Fruit fly (Drosophila melanogaster): Measurements from ENCODE around the gene Msr-110.

The Msr-110 gene

dm6 chr3L:5577250-5578138 is at the start of gene Msr-110:
Msr-110 (minus strand) TSS chr3L:5577348.
- TF ChIP-seq CG9705 (GFP tag; optimal IDR thresholded peaks at IDR 0.05) (peak; percentile 85), brk (GFP tag; optimal IDR thresholded peaks at IDR 0.05) (peak; percentile 92), Jra (GFP tag; optimal IDR thresholded peaks at IDR 0.05) (peak; percentile 24), CG32264 (GFP tag; optimal IDR thresholded peaks at IDR 0.05) (peak; percentile 68), Hnf4 (GFP tag; optimal IDR thresholded peaks at IDR 0.05) (peak; percentile 80), dl (GFP tag; optimal IDR thresholded peaks at IDR 0.05; ENCODE audit: insufficient read depth in 1 of 2, partially characterized antibody in 2 of 2) (peak in 1 of 2 experiments; percentile 29), ey (GFP tag; optimal IDR thresholded peaks at IDR 0.05) (peak; percentile 83), HLH106 (tag; optimal IDR thresholded peaks at IDR 0.05) (peak; percentile 95), dmrt93B (GFP tag; optimal IDR thresholded peaks at IDR 0.05) (peak; percentile 80), CrebA (GFP tag; optimal IDR thresholded peaks at IDR 0.05; ENCODE audit: borderline replicate concordance) (peak; percentile 96), Hr83 (GFP tag; optimal IDR thresholded peaks at IDR 0.05; ENCODE audit: poor library complexity, severe bottlenecking) (peak; percentile 93), usp (GFP tag; optimal IDR thresholded peaks at IDR 0.05) (no peak), Dfd (GFP tag; optimal IDR thresholded peaks at IDR 0.05) (no peak), Rel (GFP tag; optimal IDR thresholded peaks at IDR 0.05) (peak; percentile 96), Rel (tag; optimal IDR thresholded peaks at IDR 0.05) (peak; percentile 79), dsf (GFP tag; optimal IDR thresholded peaks at IDR 0.05; ENCODE audit: borderline replicate concordance) (peak; percentile 3), woc (GFP tag; optimal IDR thresholded peaks at IDR 0.05) (peak; percentile 80), Abd-B (GFP tag; optimal IDR thresholded peaks at IDR 0.05) (no peak), psq (GFP tag; optimal IDR thresholded peaks at IDR 0.05) (peak; percentile 92), N (GFP tag; optimal IDR thresholded peaks at IDR 0.05) (no peak), tai (GFP tag; optimal IDR thresholded peaks at IDR 0.05) (no peak), Dif (GFP tag; optimal IDR thresholded peaks at IDR 0.05; ENCODE audit: partially characterized antibody) (peak; percentile 12), jim (GFP tag; optimal IDR thresholded peaks at IDR 0.05) (peak; percentile 97), fru (GFP tag; optimal IDR thresholded peaks at IDR 0.05) (peak; percentile 89), Myc (optimal IDR thresholded peaks at IDR 0.05) (no peak), lola (GFP tag; optimal IDR thresholded peaks at IDR 0.05) (no peak), Sp1 (GFP tag; optimal IDR thresholded peaks at IDR 0.05) (peak; percentile 98), Hr78 (GFP tag; optimal IDR thresholded peaks at IDR 0.05) (no peak), foxo (GFP tag; optimal IDR thresholded peaks at IDR 0.05) (peak; percentile 89 to 94), OdsH (GFP tag; optimal IDR thresholded peaks at IDR 0.05) (peak; percentile 92), sv (GFP tag; optimal IDR thresholded peaks at IDR 0.05) (peak; percentile 70), br (GFP tag; optimal IDR thresholded peaks at IDR 0.05) (peak; percentile 82), h (GFP tag; optimal IDR thresholded peaks at IDR 0.05) (peak; percentile 89), pan (optimal IDR thresholded peaks at IDR 0.05) (no peak), sage (GFP tag; optimal IDR thresholded peaks at IDR 0.05) (peak; percentile 70), rgr (GFP tag; optimal IDR thresholded peaks at IDR 0.05) (peak; percentile 92), Mio (GFP tag; optimal IDR thresholded peaks at IDR 0.05) (no peak), Vsx2 (GFP tag; optimal IDR thresholded peaks at IDR 0.05; ENCODE audit: partially characterized antibody) (peak; percentile 68), GATAd (GFP tag; optimal IDR thresholded peaks at IDR 0.05) (no peak)

- TF ChIP-seq tai (GFP tag; optimal IDR thresholded peaks at IDR 0.05) = no peak
- peak in 1 of 2 experiments; percentile 20 for TF ChIP-seq foxo (GFP tag; optimal IDR thresholded peaks at IDR 0.05)
- peak; percentile 26 for TF ChIP-seq h (GFP tag; optimal IDR thresholded peaks at IDR 0.05)
- no peak for TF ChIP-seq sage (GFP tag; optimal IDR thresholded peaks at IDR 0.05)
- no peak for TF ChIP-seq Vsx2 (GFP tag; optimal IDR thresholded peaks at IDR 0.05; ENCODE audit: partially characterized antibody)
- TF ChIP-seq lola (GFP tag; optimal IDR thresholded peaks at IDR 0.05) = no peak
- TF ChIP-seq dsf (GFP tag; optimal IDR thresholded peaks at IDR 0.05; ENCODE audit: borderline replicate concordance) = no peak
- no peak for TF ChIP-seq Dfd (GFP tag; optimal IDR thresholded peaks at IDR 0.05)
- TF ChIP-seq Hnf4 (GFP tag; optimal IDR thresholded peaks at IDR 0.05) = no peak
- TF ChIP-seq GATAd (GFP tag; optimal IDR thresholded peaks at IDR 0.05) = no peak
- no peak for TF ChIP-seq ey (GFP tag; optimal IDR thresholded peaks at IDR 0.05)
- no peak for TF ChIP-seq brk (GFP tag; optimal IDR thresholded peaks at IDR 0.05)
- TF ChIP-seq rgr (GFP tag; optimal IDR thresholded peaks at IDR 0.05) = no peak
- no peak for TF ChIP-seq Sp1 (GFP tag; optimal IDR thresholded peaks at IDR 0.05)
Measured at dm6 chr3L:5626465-5626864, 49.3 kb upstream of the Msr-110 start.
